Worm (Caenorhabditis elegans) whole organism, L4/young adult: ENCODE data around the gene par-4.

Experiments
- W03F9.2 ChIP-seq: fragments of 150-350 bp; optimal IDR thresholded peaks from 2 replicates; lab custom pipeline; 2014; ENCODE audit warnings: missing biosample characterization, missing genetic modification characterization
- dao-5 ChIP-seq: sonication (generic microtip); optimal IDR thresholded peaks from 2 replicates; lab custom pipeline; 2016; ENCODE audit warnings: missing genotype, missing genetic modification characterization, moderate library complexity, missing compliant biosample characterization
- him-1 ChIP-seq: sonication (generic microtip); optimal IDR thresholded peaks from 2 replicates; lab custom pipeline; 2016; ENCODE audit warnings: missing genotype, missing genetic modification reagents, missing genetic modification characterization, missing compliant biosample characterization

DNA sequence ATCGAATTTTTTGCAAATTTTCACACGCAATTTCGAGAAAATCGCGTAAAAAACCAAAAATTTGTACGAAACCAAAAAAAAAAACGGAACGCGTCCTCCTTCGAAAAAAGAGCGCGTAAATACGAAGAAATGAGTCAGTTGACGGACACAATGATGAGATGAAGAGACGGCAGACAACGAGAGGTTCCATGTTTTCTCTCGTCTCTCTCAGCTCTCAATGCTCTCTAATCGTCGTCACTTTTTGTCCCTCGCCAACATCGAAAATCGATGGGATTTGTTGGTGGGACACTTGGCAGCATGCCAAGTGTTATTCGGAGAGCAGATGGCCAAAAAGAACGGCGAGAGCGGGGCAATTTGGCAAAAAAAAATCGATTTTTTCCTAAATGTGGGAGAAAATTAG, 19.3 kb upstream of the par-4 start:
- no peak for TF ChIP-seq dao-5 (tag; lab: Kevin White, UChicago)
- TF ChIP-seq him-1 (tag; lab: Kevin White, UChicago), result peak; percentile 2
- peak; percentile 6 for TF ChIP-seq W03F9.2
